Fruit fly (Drosophila melanogaster) whole organism, embryonic: ENCODE measurements around the gene mRpS14.

ENCODE experiments used
- C15 ChIP-seq: fragments of 200-800 bp; sonication (Bioruptor generic); IDR thresholded peaks from 3 replicates; pipeline ENCODE4 v1.3.6; 2022; ENCODE audit warnings: missing biosample characterization, missing genetic modification characterization
- CG1024 ChIP-seq: fragments of 200-800 bp; sonication (Bioruptor generic); IDR thresholded peaks from 2 replicates; pipeline ENCODE4 v1.3.6; 2022; ENCODE audit warnings: missing biosample characterization, missing genetic modification characterization
- CG10979 ChIP-seq: fragments of 200-800 bp; sonication (Bioruptor generic); optimal IDR thresholded peaks from 2 replicates; lab custom pipeline; 2018; ENCODE audit warnings: missing biosample characterization, mild to moderate bottlenecking, missing genetic modification characterization, moderate library complexity
- CG12071 ChIP-seq: fragments of 200-800 bp; sonication (Bioruptor generic); optimal IDR thresholded peaks from 3 replicates; lab custom pipeline; 2018; ENCODE audit warnings: missing biosample characterization, mild to moderate bottlenecking, missing genetic modification characterization
- CG14710 ChIP-seq: fragments of 200-800 bp; sonication (Bioruptor generic); optimal IDR thresholded peaks from 3 replicates; lab custom pipeline; 2019; ENCODE audit warnings: missing biosample characterization, mild to moderate bottlenecking, missing genetic modification characterization, moderate library complexity
- CG15601 ChIP-seq: fragments of 200-800 bp; sonication (Bioruptor generic); optimal IDR thresholded peaks from 3 replicates; lab custom pipeline; 2019; ENCODE audit warnings: missing biosample characterization, mild to moderate bottlenecking, missing genetic modification characterization, moderate library complexity
- CG1603 ChIP-seq: fragments of 200-800 bp; sonication (Bioruptor generic); optimal IDR thresholded peaks from 2 replicates; lab custom pipeline; 2019; ENCODE audit warnings: missing biosample characterization, mild to moderate bottlenecking, missing genetic modification characterization, moderate library complexity
- CG17359 ChIP-seq: fragments of 200-800 bp; sonication (Bioruptor generic); optimal IDR thresholded peaks from 3 replicates; lab custom pipeline; 2018; ENCODE audit warnings: missing biosample characterization, mild to moderate bottlenecking, missing genetic modification characterization, moderate library complexity
- CG17361 ChIP-seq: fragments of 200-800 bp; sonication (Bioruptor generic); IDR thresholded peaks from 3 replicates; pipeline ENCODE4 v1.3.6; 2022; ENCODE audit warnings: missing biosample characterization, missing genetic modification characterization
- CG18262 ChIP-seq: fragments of 200-800 bp; optimal IDR thresholded peaks from 3 replicates; lab custom pipeline; 2019; ENCODE audit warnings: missing biosample characterization, mild to moderate bottlenecking, missing genetic modification characterization, moderate library complexity
- CG2712 ChIP-seq: fragments of 200-800 bp; optimal IDR thresholded peaks from 3 replicates; lab custom pipeline; 2019; ENCODE audit warnings: missing biosample characterization, mild to moderate bottlenecking, missing genetic modification characterization, moderate library complexity
- CG34422 ChIP-seq: fragments of 200-800 bp; sonication (Bioruptor generic); IDR thresholded peaks from 3 replicates; pipeline ENCODE4 v1.3.6; 2022; ENCODE audit warnings: missing biosample characterization, missing genetic modification characterization
- CG3838 ChIP-seq: fragments of 200-800 bp; sonication (Bioruptor generic); optimal IDR thresholded peaks from 3 replicates; lab custom pipeline; 2016; ENCODE audit warnings: missing biosample characterization, missing genetic modification characterization
- CG6689 ChIP-seq: fragments of 200-800 bp; sonication (Bioruptor generic); IDR thresholded peaks from 2 replicates; pipeline ENCODE4 v1.3.6; 2022; ENCODE audit warnings: missing biosample characterization, missing genetic modification characterization
- CG6854 ChIP-seq: fragments of 200-800 bp; sonication (Bioruptor generic); optimal IDR thresholded peaks from 3 replicates; lab custom pipeline; 2017; ENCODE audit warnings: missing biosample characterization, mild to moderate bottlenecking, missing genetic modification characterization
- CG7928 ChIP-seq: fragments of 200-800 bp; sonication (Bioruptor generic); optimal IDR thresholded peaks from 2 replicates; lab custom pipeline; 2017; ENCODE audit warnings: missing biosample characterization, mild to moderate bottlenecking, missing genetic modification characterization
- CG8388 ChIP-seq: fragments of 200-800 bp; sonication (Bioruptor generic); optimal IDR thresholded peaks from 2 replicates; lab custom pipeline; 2019; ENCODE audit warnings: missing biosample characterization, mild to moderate bottlenecking, missing genetic modification characterization, moderate library complexity
- Camta ChIP-seq: fragments of 200-800 bp; sonication (Bioruptor generic); optimal IDR thresholded peaks from 2 replicates; lab custom pipeline; 2016; ENCODE audit warnings: missing biosample characterization, missing genetic modification characterization
- CoRest ChIP-seq: fragments of 200-800 bp; sonication (Bioruptor generic); optimal IDR thresholded peaks from 3 replicates; lab custom pipeline; 2018; ENCODE audit warnings: missing biosample characterization, mild to moderate bottlenecking, missing genetic modification characterization, moderate library complexity
- Doc2 ChIP-seq: fragments of 200-800 bp; sonication (Bioruptor generic); IDR thresholded peaks from 2 replicates; pipeline ENCODE4 v1.3.6; 2022; ENCODE audit warnings: missing biosample characterization, missing genetic modification characterization
- Eip74EF ChIP-seq, 2 experiments: fragments of 200-800 bp in 1 of 2; fragments of >200 bp in 1 of 2; sonication (Bioruptor generic) in 1 of 2; optimal IDR thresholded peaks; 2 replicates each; lab custom pipeline; 2017 to 2019; ENCODE audit warnings: missing biosample characterization in 2 of 2, missing genetic modification characterization in 2 of 2, mild to moderate bottlenecking in 1 of 2, moderate library complexity in 1 of 2
- Gsc ChIP-seq: fragments of 200-800 bp; sonication (Bioruptor generic); IDR thresholded peaks from 2 replicates; pipeline ENCODE4 v1.3.6; 2022; ENCODE audit warnings: missing biosample characterization, missing genetic modification characterization
- H2.0 ChIP-seq: fragments of 200-800 bp; sonication (Bioruptor generic); IDR thresholded peaks from 2 replicates; pipeline ENCODE4 v1.3.6; 2022; ENCODE audit warnings: missing biosample characterization, missing genetic modification characterization
- Hr51 ChIP-seq, 2 experiments: fragments of 200-800 bp; sonication (Bioruptor generic); optimal IDR thresholded peaks; 2 replicates in 1 of 2; 3 replicates in 1 of 2; lab custom pipeline; 2016 to 2018; ENCODE audit warnings: missing biosample characterization in 2 of 2, missing genetic modification characterization in 2 of 2, mild to moderate bottlenecking in 1 of 2, moderate library complexity in 1 of 2
- Max ChIP-seq: fragments of 200-800 bp; sonication (Bioruptor generic); optimal IDR thresholded peaks from 2 replicates; lab custom pipeline; 2016; ENCODE audit warnings: missing biosample characterization, mild to moderate bottlenecking, missing genetic modification characterization
- Myb ChIP-seq: fragments of 200-800 bp; sonication (Bioruptor generic); optimal IDR thresholded peaks from 2 replicates; lab custom pipeline; 2016; ENCODE audit warnings: missing biosample characterization, missing genetic modification characterization
- PHDP ChIP-seq: fragments of 200-800 bp; sonication (Bioruptor generic); optimal IDR thresholded peaks from 3 replicates; lab custom pipeline; 2018; ENCODE audit warnings: missing biosample characterization, mild to moderate bottlenecking, missing genetic modification characterization, moderate library complexity
- Ptx1 ChIP-seq: fragments of 200-800 bp; sonication (Bioruptor generic); IDR thresholded peaks from 2 replicates; pipeline ENCODE4 v1.3.6; 2022; ENCODE audit warnings: missing biosample characterization, missing genetic modification characterization
- Rfx ChIP-seq: fragments of 200-800 bp; sonication (Bioruptor generic); IDR thresholded peaks from 2 replicates; pipeline ENCODE4 v1.3.6; 2022; ENCODE audit warnings: missing biosample characterization, missing genetic modification characterization
- bcd ChIP-seq: fragments of 200-800 bp; sonication (Bioruptor generic); optimal IDR thresholded peaks from 2 replicates; lab custom pipeline; 2017; ENCODE audit warnings: missing biosample characterization, mild to moderate bottlenecking, missing genetic modification characterization
- caup ChIP-seq: fragments of 200-800 bp; sonication (Bioruptor generic); optimal IDR thresholded peaks from 3 replicates; lab custom pipeline; 2017; ENCODE audit warnings: missing biosample characterization, mild to moderate bottlenecking, missing genetic modification characterization, moderate library complexity; ENCODE audit not compliant: severe bottlenecking
- ci ChIP-seq: fragments of 200-800 bp; sonication (Bioruptor generic); IDR thresholded peaks from 3 replicates; pipeline ENCODE4 v1.3.6; 2022; ENCODE audit warnings: missing biosample characterization, missing genetic modification characterization
- esg ChIP-seq: fragments of 200-800 bp; sonication (Bioruptor generic); conservative IDR thresholded peaks from 2 replicates; pipeline ENCODE4 v1.3.6; 2022; ENCODE audit warnings: missing biosample characterization, missing genetic modification characterization
- fd102C ChIP-seq: fragments of 200-800 bp; sonication (Bioruptor generic); optimal IDR thresholded peaks from 2 replicates; lab custom pipeline; 2018; ENCODE audit warnings: missing biosample characterization, mild to moderate bottlenecking, missing genetic modification characterization, moderate library complexity
- fd3F ChIP-seq: fragments of 200-800 bp; sonication (Bioruptor generic); optimal IDR thresholded peaks from 2 replicates; lab custom pipeline; 2018; ENCODE audit warnings: missing biosample characterization, mild to moderate bottlenecking, missing genetic modification characterization, moderate library complexity
- fd96Cb ChIP-seq: fragments of 200-800 bp; sonication (Bioruptor generic); optimal IDR thresholded peaks from 2 replicates; lab custom pipeline; 2018; ENCODE audit warnings: missing biosample characterization, mild to moderate bottlenecking, missing genetic modification characterization, moderate library complexity
- grau ChIP-seq: fragments of 200-800 bp; optimal IDR thresholded peaks from 3 replicates; lab custom pipeline; 2019; ENCODE audit warnings: missing biosample characterization, mild to moderate bottlenecking, missing genetic modification characterization, moderate library complexity
- gro ChIP-seq: fragments of 200-800 bp; sonication (Bioruptor generic); optimal IDR thresholded peaks from 2 replicates; lab custom pipeline; 2016; ENCODE audit warnings: missing biosample characterization, missing genetic modification characterization
- hth ChIP-seq: fragments of >200 bp; optimal IDR thresholded peaks from 2 replicates; lab custom pipeline; 2017; ENCODE audit warnings: inconsistent platforms
- insv ChIP-seq, 2 experiments: fragments of 200-800 bp; sonication (Bioruptor generic); optimal IDR thresholded peaks; 3 replicates each; lab custom pipeline; 2016 to 2018; ENCODE audit warnings: missing biosample characterization in 2 of 2, missing genetic modification characterization in 2 of 2
- phol ChIP-seq: fragments of 200-800 bp; sonication (Bioruptor generic); optimal IDR thresholded peaks from 3 replicates; lab custom pipeline; 2018; ENCODE audit warnings: missing biosample characterization, mild to moderate bottlenecking, missing genetic modification characterization, moderate library complexity
- pnt ChIP-seq: fragments of 200-800 bp; sonication (Bioruptor generic); optimal IDR thresholded peaks from 3 replicates; lab custom pipeline; 2016; ENCODE audit warnings: missing biosample characterization, missing genetic modification characterization
- schlank ChIP-seq: fragments of 200-800 bp; sonication (Bioruptor generic); optimal IDR thresholded peaks from 2 replicates; lab custom pipeline; 2018; ENCODE audit warnings: missing biosample characterization, mild to moderate bottlenecking, missing genetic modification characterization
- slbo ChIP-seq: fragments of 200-800 bp; sonication (Bioruptor generic); IDR thresholded peaks from 2 replicates; pipeline ENCODE4 v1.3.6; 2022; ENCODE audit warnings: missing biosample characterization, missing genetic modification characterization
- ssp ChIP-seq: fragments of 200-800 bp; sonication (Bioruptor generic); IDR thresholded peaks from 2 replicates; pipeline ENCODE4 v1.3.6; 2022; ENCODE audit warnings: missing biosample characterization, missing genetic modification characterization
- tap ChIP-seq: fragments of 200-800 bp; optimal IDR thresholded peaks from 3 replicates; lab custom pipeline; 2019; ENCODE audit warnings: missing biosample characterization, mild to moderate bottlenecking, missing genetic modification characterization, moderate library complexity
- tin ChIP-seq: fragments of 200-800 bp; sonication (Bioruptor generic); optimal IDR thresholded peaks from 3 replicates; lab custom pipeline; 2016; ENCODE audit warnings: missing biosample characterization, missing genetic modification characterization
- twi ChIP-seq: fragments of 200-800 bp; optimal IDR thresholded peaks from 2 replicates; lab custom pipeline; 2019; ENCODE audit warnings: missing biosample characterization, mild to moderate bottlenecking, missing genetic modification characterization, moderate library complexity
- unpg ChIP-seq: fragments of 200-800 bp; sonication (Bioruptor generic); optimal IDR thresholded peaks from 3 replicates; lab custom pipeline; 2018; ENCODE audit warnings: missing biosample characterization, mild to moderate bottlenecking, missing genetic modification characterization, moderate library complexity
- zen2 ChIP-seq: fragments of 200-800 bp; sonication (Bioruptor generic); IDR thresholded peaks from 3 replicates; pipeline ENCODE4 v1.3.6; 2022; ENCODE audit warnings: missing biosample characterization, missing genetic modification characterization; ENCODE audit not compliant: partially characterized antibody

The mRpS14 gene

dm6 chrX:19453138-19453537 is 26.9 kb downstream of the mRpS14 start (continued):
- TF ChIP-seq slbo (peak; percentile 53), Myb (GFP tag; lab: Kevin White, UChicago) (no peak), Hr51 (GFP tag; optimal IDR thresholded peaks at IDR 0.05; lab: Kevin White, UChicago) (peak in 1 of 2 experiments; percentile 55), Max (GFP tag; lab: Kevin White, UChicago) (no peak), fd102C (GFP tag; lab: Kevin White, UChicago) (no peak), CG34422 (GFP tag; lab: Robert Waterston, UW) (peak; percentile 25; the same call in 1 of the 3 replicates), CoRest (tag; lab: Kevin White, UChicago) (peak; percentile 37), CG2712 (peak; percentile 35), CG3838 (GFP tag; lab: Kevin White, UChicago) (no peak), CG6854 (GFP tag; lab: Kevin White, UChicago) (peak; percentile 25), Camta (no peak), H2.0 (GFP tag; lab: Robert Waterston, UW) (peak; percentile 28; the same call in 1 of the 2 replicates), pnt (GFP tag; lab: Kevin White, UChicago) (no peak), ssp (GFP tag; lab: Robert Waterston, UW) (0 out of 2 replicates have a peak, but pooled peaks have one; percentile 24), Doc2 (GFP tag; lab: Robert Waterston, UW) (no peak), fd3F (GFP tag; lab: Kevin White, UChicago) (peak; percentile 31), CG7928 (GFP tag; lab: Kevin White, UChicago) (no peak), ci (GFP tag; lab: Robert Waterston, UW) (peak; percentile 56; the same call in 1 of the 3 replicates), grau (peak; percentile 54), Eip74EF (GFP tag; optimal IDR thresholded peaks at IDR 0.05; lab: Kevin White, UChicago) (no peak), fd96Cb (tag; lab: Kevin White, UChicago) (peak; percentile 37), CG12071 (peak; percentile 17), tin (GFP tag; lab: Kevin White, UChicago) (peak; percentile 36), twi (no peak), CG17359 (tag; lab: Kevin White, UChicago) (peak; percentile 46), CG17361 (GFP tag; lab: Robert Waterston, UW) (0 out of 3 replicates have a peak, but pooled peaks have one; percentile 30), C15 (no peak), CG10979 (peak; percentile 38), gro (GFP tag; lab: Kevin White, UChicago) (no peak), PHDP (peak; percentile 45), schlank (tag; lab: Kevin White, UChicago) (no peak), CG14710 (tag; lab: Kevin White, UChicago) (no peak), phol (tag; lab: Kevin White, UChicago) (peak; percentile 40), CG18262 (tag; lab: Kevin White, UChicago) (peak; percentile 28), esg (GFP tag; lab: Robert Waterston, UW) (peak; percentile 44), Gsc (GFP tag; lab: Robert Waterston, UW) (no peak), insv (GFP tag; optimal IDR thresholded peaks at IDR 0.05; lab: Kevin White, UChicago) (no peak), bcd (GFP tag; lab: Kevin White, UChicago) (peak; percentile 34), unpg (GFP tag; lab: Kevin White, UChicago) (peak; percentile 53), CG1024 (no peak), Ptx1 (GFP tag; lab: Robert Waterston, UW) (peak; percentile 47; the same call in 1 of the 2 replicates), caup (GFP tag; lab: Kevin White, UChicago) (peak; percentile 39), CG6689 (GFP tag; lab: Robert Waterston, UW) (no peak), CG8388 (GFP tag; lab: Kevin White, UChicago) (peak; percentile 9), zen2 (GFP tag; lab: Robert Waterston, UW) (no peak), tap (tag; lab: Kevin White, UChicago) (peak; percentile 34), CG1603 (peak; percentile 59), Rfx (GFP tag; lab: Robert Waterston, UW) (peak; percentile 52; the same call in 1 of the 2 replicates), CG15601 (no peak), hth (no peak)
